Worm (Caenorhabditis elegans) whole organism, late embryonic: ENCODE data around the gene metr-1.

Source experiments
- ahr-1 ChIP-seq: sonication (generic microtip); optimal IDR thresholded peaks from 2 replicates; lab custom pipeline; 2016; ENCODE audit warnings: missing genetic modification characterization, missing compliant biosample characterization
- ceh-9 ChIP-seq: sonication (generic microtip); optimal IDR thresholded peaks from 2 replicates; lab custom pipeline; 2016; ENCODE audit warnings: mild to moderate bottlenecking, missing genetic modification characterization, inconsistent platforms, missing compliant biosample characterization
- nhr-11 ChIP-seq: fragments of 150-350 bp; optimal IDR thresholded peaks from 2 replicates; lab custom pipeline; 2014; ENCODE audit warnings: missing biosample characterization, missing genetic modification characterization
- npax-4 ChIP-seq: sonication (generic microtip); optimal IDR thresholded peaks from 2 replicates; lab custom pipeline; 2016; ENCODE audit warnings: missing genetic modification characterization, missing compliant biosample characterization
- pag-3 ChIP-seq: sonication (generic microtip); optimal IDR thresholded peaks from 2 replicates; lab custom pipeline; 2016; ENCODE audit warnings: missing compliant biosample characterization, missing genetic modification characterization, borderline replicate concordance

DNA sequence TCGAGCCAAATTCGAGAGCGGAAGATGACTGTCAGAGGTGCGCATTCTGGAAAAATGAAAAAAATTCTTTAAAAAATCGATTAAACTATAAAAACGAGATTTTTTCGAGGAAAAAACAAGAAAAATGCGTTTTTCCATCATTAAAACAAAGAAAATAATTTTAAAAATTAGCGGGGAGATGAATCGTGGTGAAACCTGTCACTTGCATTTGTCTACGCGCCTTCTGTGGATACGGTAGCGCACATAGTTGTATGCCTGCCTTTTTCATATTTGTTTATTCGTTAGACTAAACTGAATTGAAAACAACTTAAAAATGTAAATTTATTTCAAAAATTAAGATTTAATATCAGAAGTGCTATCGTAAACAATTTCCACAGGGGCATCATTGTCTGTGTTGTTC lies 42.0 kb upstream of the metr-1 start, which contains the start of gene egg-3:
- no peak for TF ChIP-seq nhr-11 (tag; lab: Kevin White, UChicago)
- TF ChIP-seq npax-4 = no peak
- no peak for TF ChIP-seq pag-3 (tag; lab: Kevin White, UChicago)
- TF ChIP-seq ceh-9 (tag; lab: Kevin White, UChicago) = no peak
- no peak for TF ChIP-seq ahr-1 (tag; lab: Kevin White, UChicago)
